Fruit fly (Drosophila melanogaster) whole organism, embryonic: ENCODE data around the gene CG15213.

Experiments used
- Ada2b ChIP-seq: fragments of 200-800 bp; sonication (Bioruptor generic); IDR thresholded peaks from 2 replicates; pipeline ENCODE4 v1.3.6; 2022; ENCODE audit warnings: missing biosample characterization, missing genetic modification characterization
- Bgb ChIP-seq: fragments of 200-800 bp; sonication (Bioruptor generic); IDR thresholded peaks from 2 replicates; pipeline ENCODE4 v1.3.6; 2022; ENCODE audit warnings: missing biosample characterization, missing genetic modification characterization; ENCODE audit not compliant: partially characterized antibody
- BtbVII ChIP-seq: fragments of 200-800 bp; sonication (Bioruptor generic); optimal IDR thresholded peaks from 3 replicates; lab custom pipeline; 2017; ENCODE audit warnings: missing biosample characterization, mild to moderate bottlenecking, missing genetic modification characterization
- C15 ChIP-seq: fragments of 200-800 bp; sonication (Bioruptor generic); IDR thresholded peaks from 3 replicates; pipeline ENCODE4 v1.3.6; 2022; ENCODE audit warnings: missing biosample characterization, missing genetic modification characterization
- CG10147 ChIP-seq: fragments of 200-800 bp; sonication (Bioruptor generic); optimal IDR thresholded peaks from 2 replicates; lab custom pipeline; 2019; ENCODE audit warnings: missing biosample characterization, mild to moderate bottlenecking, missing genetic modification characterization, moderate library complexity
- CG12942 ChIP-seq: fragments of 200-800 bp; sonication (Bioruptor generic); optimal IDR thresholded peaks from 3 replicates; lab custom pipeline; 2016; ENCODE audit warnings: missing biosample characterization, missing genetic modification characterization
- CG13296 ChIP-seq: fragments of 200-800 bp; sonication (Bioruptor generic); optimal IDR thresholded peaks from 3 replicates; lab custom pipeline; 2018; ENCODE audit warnings: missing biosample characterization, mild to moderate bottlenecking, missing genetic modification characterization
- CG13624 ChIP-seq: fragments of 200-800 bp; sonication (Bioruptor generic); optimal IDR thresholded peaks from 2 replicates; lab custom pipeline; 2016; ENCODE audit warnings: missing biosample characterization, missing genetic modification characterization
- CG14050 ChIP-seq: fragments of 200-800 bp; sonication (Bioruptor generic); IDR thresholded peaks from 3 replicates; pipeline ENCODE4 v1.3.6; 2022; ENCODE audit warnings: missing biosample characterization, missing genetic modification characterization
- CG14441 ChIP-seq: fragments of 200-800 bp; sonication (Bioruptor generic); IDR thresholded peaks from 2 replicates; pipeline ENCODE4 v1.3.6; 2022; ENCODE audit warnings: missing biosample characterization, missing genetic modification characterization
- CG18599 ChIP-seq: fragments of 200-800 bp; sonication (Bioruptor generic); optimal IDR thresholded peaks from 3 replicates; lab custom pipeline; 2017; ENCODE audit warnings: missing biosample characterization, missing genetic modification characterization, mild to moderate bottlenecking, moderate library complexity, missing genetic modification reagents
- CG2199 ChIP-seq: fragments of 200-800 bp; sonication (Bioruptor generic); IDR thresholded peaks from 3 replicates; pipeline ENCODE4 v1.3.6; 2022; ENCODE audit warnings: missing biosample characterization, missing genetic modification characterization
- CG31365 ChIP-seq: fragments of 200-800 bp; sonication (Bioruptor generic); optimal IDR thresholded peaks from 2 replicates; lab custom pipeline; 2018; ENCODE audit warnings: missing biosample characterization, mild to moderate bottlenecking, missing genetic modification characterization
- CG33213 ChIP-seq: fragments of 200-800 bp; sonication (Bioruptor generic); optimal IDR thresholded peaks from 3 replicates; lab custom pipeline; 2016; ENCODE audit warnings: missing biosample characterization, missing genetic modification characterization
- CG3726 ChIP-seq: fragments of 200-800 bp; sonication (Bioruptor generic); IDR thresholded peaks from 3 replicates; pipeline ENCODE4, ENCODE4 v1.3.6; 2022; ENCODE audit warnings: missing biosample characterization, missing genetic modification characterization
- CG3838 ChIP-seq: fragments of 200-800 bp; sonication (Bioruptor generic); optimal IDR thresholded peaks from 3 replicates; lab custom pipeline; 2016; ENCODE audit warnings: missing biosample characterization, missing genetic modification characterization
- CG7271 ChIP-seq: fragments of 200-800 bp; sonication (Bioruptor generic); optimal IDR thresholded peaks from 2 replicates; lab custom pipeline; 2018; ENCODE audit warnings: missing biosample characterization, mild to moderate bottlenecking, missing genetic modification characterization, moderate library complexity
- CG9876 ChIP-seq: fragments of 200-800 bp; sonication (Bioruptor generic); optimal IDR thresholded peaks from 2 replicates; lab custom pipeline; 2016; ENCODE audit warnings: missing biosample characterization, missing genetic modification characterization
- CoRest ChIP-seq: fragments of 200-800 bp; sonication (Bioruptor generic); optimal IDR thresholded peaks from 3 replicates; lab custom pipeline; 2018; ENCODE audit warnings: missing biosample characterization, mild to moderate bottlenecking, missing genetic modification characterization, moderate library complexity
- Deaf1 ChIP-seq: fragments of 200-800 bp; optimal IDR thresholded peaks from 3 replicates; lab custom pipeline; 2019; ENCODE audit warnings: missing biosample characterization, mild to moderate bottlenecking, missing genetic modification characterization, moderate library complexity
- Fer2 ChIP-seq: fragments of 200-800 bp; sonication (Bioruptor generic); optimal IDR thresholded peaks from 2 replicates; lab custom pipeline; 2018; ENCODE audit warnings: missing biosample characterization, mild to moderate bottlenecking, missing genetic modification characterization, moderate library complexity
- HLHmδ ChIP-seq: fragments of 200-800 bp; sonication (Bioruptor generic); optimal IDR thresholded peaks from 2 replicates; lab custom pipeline; 2018; ENCODE audit warnings: missing biosample characterization, mild to moderate bottlenecking, missing genetic modification characterization, moderate library complexity
- Hr39 ChIP-seq: fragments of >200 bp; optimal IDR thresholded peaks from 2 replicates; lab custom pipeline; 2017
- Med ChIP-seq: fragments of 200-800 bp; sonication (Bioruptor generic); peaks from one replicate; lab custom pipeline; 2016; ENCODE audit warnings: missing biosample characterization, missing genetic modification characterization, mild to moderate bottlenecking, inconsistent platforms, moderate library complexity
- Myb ChIP-seq: fragments of 200-800 bp; sonication (Bioruptor generic); optimal IDR thresholded peaks from 2 replicates; lab custom pipeline; 2016; ENCODE audit warnings: missing biosample characterization, missing genetic modification characterization
- Neu2 ChIP-seq: fragments of 200-800 bp; sonication (Bioruptor generic); optimal IDR thresholded peaks from 3 replicates; lab custom pipeline; 2016; ENCODE audit warnings: missing biosample characterization, missing genetic modification characterization, borderline replicate concordance
- Optix ChIP-seq: fragments of 200-800 bp; sonication (Bioruptor generic); IDR thresholded peaks from 3 replicates; pipeline ENCODE4 v1.3.6; 2022; ENCODE audit warnings: missing biosample characterization, missing genetic modification characterization
- Ssrp ChIP-seq: fragments of 200-800 bp; sonication (Bioruptor generic); optimal IDR thresholded peaks from 2 replicates; lab custom pipeline; 2018; ENCODE audit warnings: missing biosample characterization, mild to moderate bottlenecking, missing genetic modification characterization, moderate library complexity
- Xrp1 ChIP-seq: fragments of 200-800 bp; sonication (Bioruptor generic); IDR thresholded peaks from 2 replicates; pipeline ENCODE4 v1.3.6; 2022; ENCODE audit warnings: missing biosample characterization, missing genetic modification characterization
- ase ChIP-seq: fragments of 200-800 bp; sonication (Bioruptor generic); IDR thresholded peaks from 3 replicates; pipeline ENCODE4 v1.3.6; 2022; ENCODE audit warnings: missing biosample characterization, missing genetic modification characterization
- az2 ChIP-seq: fragments of 200-800 bp; sonication (Bioruptor generic); optimal IDR thresholded peaks from 3 replicates; lab custom pipeline; 2016; ENCODE audit warnings: missing biosample characterization, missing genetic modification characterization
- br ChIP-seq: fragments of >200 bp; optimal IDR thresholded peaks from 2 replicates; lab custom pipeline; 2017
- cas ChIP-seq: fragments of 200-800 bp; sonication (Bioruptor generic); IDR thresholded peaks from 2 replicates; pipeline ENCODE4 v1.3.6; 2022; ENCODE audit warnings: missing biosample characterization, missing genetic modification characterization
- crc ChIP-seq: fragments of 200-800 bp; sonication (Bioruptor generic); optimal IDR thresholded peaks from 2 replicates; lab custom pipeline; 2016; ENCODE audit warnings: missing biosample characterization, missing genetic modification characterization
- crp ChIP-seq, 2 experiments: fragments of 200-800 bp; sonication (Bioruptor generic); optimal IDR thresholded peaks; 2 replicates in 1 of 2; 3 replicates in 1 of 2; lab custom pipeline; 2017; ENCODE audit warnings: missing biosample characterization in 2 of 2, missing genetic modification characterization in 2 of 2, mild to moderate bottlenecking in 1 of 2, moderate library complexity in 1 of 2
- dan ChIP-seq: fragments of 200-800 bp; sonication (Bioruptor generic); IDR thresholded peaks from 2 replicates; pipeline ENCODE4 v1.3.6; 2022; ENCODE audit warnings: missing biosample characterization, missing genetic modification characterization
- fd64A ChIP-seq: fragments of 200-800 bp; sonication (Bioruptor generic); optimal IDR thresholded peaks from 3 replicates; lab custom pipeline; 2018; ENCODE audit warnings: missing biosample characterization, mild to moderate bottlenecking, missing genetic modification characterization
- h ChIP-seq: fragments of >200 bp; optimal IDR thresholded peaks from 2 replicates; lab custom pipeline; 2017
- ham ChIP-seq: fragments of 200-800 bp; sonication (Bioruptor generic); IDR thresholded peaks from 2 replicates; pipeline ENCODE4 v1.3.6; 2022; ENCODE audit warnings: missing biosample characterization, missing genetic modification characterization
- inv ChIP-seq: fragments of 200-800 bp; sonication (Bioruptor generic); IDR thresholded peaks from 2 replicates; pipeline ENCODE4 v1.3.6; 2022; ENCODE audit warnings: missing biosample characterization, missing genetic modification characterization; ENCODE audit not compliant: partially characterized antibody
- kah ChIP-seq: fragments of 200-800 bp; sonication (Bioruptor generic); optimal IDR thresholded peaks from 2 replicates; lab custom pipeline; 2018; ENCODE audit warnings: missing biosample characterization, mild to moderate bottlenecking, missing genetic modification characterization
- onecut ChIP-seq: fragments of 200-800 bp; sonication (Bioruptor generic); IDR thresholded peaks from 2 replicates; pipeline ENCODE4 v1.3.6; 2022; ENCODE audit warnings: missing biosample characterization, missing genetic modification characterization
- pb ChIP-seq: fragments of 200-800 bp; sonication (Bioruptor generic); optimal IDR thresholded peaks from 3 replicates; lab custom pipeline; 2016; ENCODE audit warnings: missing biosample characterization, missing genetic modification characterization
- pho ChIP-seq: fragments of 200-800 bp; sonication (Bioruptor generic); optimal IDR thresholded peaks from 2 replicates; lab custom pipeline; 2016; ENCODE audit warnings: missing biosample characterization, missing genetic modification characterization
- pros ChIP-seq: fragments of 200-800 bp; sonication (Bioruptor generic); optimal IDR thresholded peaks from 3 replicates; lab custom pipeline; 2019; ENCODE audit warnings: missing biosample characterization, mild to moderate bottlenecking, missing genetic modification characterization, moderate library complexity
- psq ChIP-seq: fragments of 200-800 bp; sonication (Bioruptor generic); optimal IDR thresholded peaks from 2 replicates; lab custom pipeline; 2017; ENCODE audit warnings: missing biosample characterization, missing genetic modification characterization
- ranshi ChIP-seq: fragments of 200-800 bp; sonication (Bioruptor generic); IDR thresholded peaks from 2 replicates; pipeline ENCODE4 v1.3.6; 2022; ENCODE audit warnings: missing biosample characterization, missing genetic modification characterization
- sens ChIP-seq: fragments of 200-800 bp; sonication (Bioruptor generic); peaks from one replicate; lab custom pipeline; 2016; ENCODE audit warnings: missing biosample characterization, missing genetic modification characterization
- ssp ChIP-seq: fragments of 200-800 bp; sonication (Bioruptor generic); IDR thresholded peaks from 2 replicates; pipeline ENCODE4 v1.3.6; 2022; ENCODE audit warnings: missing biosample characterization, missing genetic modification characterization
- vvl ChIP-seq: fragments of 200-800 bp; sonication (Bioruptor generic); IDR thresholded peaks from 2 replicates; pipeline ENCODE4 v1.3.6; 2022; ENCODE audit warnings: missing biosample characterization, missing genetic modification characterization
- wek ChIP-seq: fragments of 200-800 bp; sonication (Bioruptor generic); optimal IDR thresholded peaks from 3 replicates; lab custom pipeline; 2018; ENCODE audit warnings: missing biosample characterization, mild to moderate bottlenecking, missing genetic modification characterization, moderate library complexity
- wor ChIP-seq: fragments of 200-800 bp; sonication (Bioruptor generic); IDR thresholded peaks from 2 replicates; pipeline ENCODE4 v1.3.6; 2022; ENCODE audit warnings: missing biosample characterization, missing genetic modification characterization
- zf30C ChIP-seq: fragments of 200-800 bp; sonication (Bioruptor generic); optimal IDR thresholded peaks from 3 replicates; lab custom pipeline; 2018; ENCODE audit warnings: missing biosample characterization, mild to moderate bottlenecking, missing genetic modification characterization

Gene CG15213

DNA sequence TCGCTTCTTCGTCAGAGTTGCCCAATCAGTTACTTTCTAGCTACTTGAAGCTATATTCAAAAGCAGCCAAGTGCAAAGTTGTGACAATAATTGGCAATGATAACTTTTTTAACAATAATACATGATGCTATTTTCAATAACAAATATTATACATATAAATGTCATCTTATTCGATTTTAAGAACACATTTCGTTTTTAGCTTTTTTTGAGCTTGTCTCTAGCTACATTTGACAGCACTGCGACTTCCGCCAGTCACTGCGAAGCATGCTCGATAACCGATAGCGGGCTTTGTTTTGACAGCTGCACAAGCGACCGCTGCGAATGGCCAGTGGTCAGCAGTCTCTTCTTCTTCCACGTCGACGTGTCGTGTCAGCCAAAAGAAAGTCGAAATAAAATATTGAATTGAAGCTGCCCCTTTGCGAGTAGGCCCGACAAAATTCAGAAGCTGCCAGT is 19.4 kb upstream of the CG15213 start, which contains the start of the genes Gen and Srp54k (continued):
- TF ChIP-seq CG3726 (no peak), ssp (GFP tag; lab: Robert Waterston, UW) (peak; percentile 79), Fer2 (no peak), pb (GFP tag; lab: Kevin White, UChicago) (no peak), dan (no peak), Ada2b (GFP tag; lab: Robert Waterston, UW) (peak; percentile 13; the same call in 1 of the 2 replicates), C15 (GFP tag; lab: Robert Waterston, UW) (no peak), crp (GFP tag; optimal IDR thresholded peaks at IDR 0.05; lab: Kevin White, UChicago) (peak in 1 of 2 experiments; percentile 80), BtbVII (no peak), h (no peak), Hr39 (no peak), CG14050 (GFP tag; lab: Robert Waterston, UW) (no peak), onecut (GFP tag; lab: Robert Waterston, UW) (peak; percentile 34; the same call in 1 of the 2 replicates), psq (GFP tag; lab: Kevin White, UChicago) (peak; percentile 17), CG10147 (GFP tag; lab: Kevin White, UChicago) (no peak), br (lab: Kevin White, UChicago) (no peak), crc (no peak), Bgb (peak; percentile 35; the same call in 1 of the 2 replicates), CG13624 (GFP tag; lab: Kevin White, UChicago) (peak; percentile 22), wek (GFP tag; lab: Kevin White, UChicago) (no peak), sens (GFP tag; lab: Kevin White, UChicago) (peak; percentile 84), CoRest (tag; lab: Kevin White, UChicago) (peak; percentile 59), pros (GFP tag; lab: Kevin White, UChicago) (no peak), vvl (GFP tag; lab: Robert Waterston, UW) (peak; percentile 31; the same call in 1 of the 2 replicates), Ssrp (peak; percentile 2), HLHmδ (GFP tag; lab: Kevin White, UChicago) (peak; percentile 21), CG14441 (GFP tag; lab: Robert Waterston, UW) (no peak), CG12942 (no peak), ase (GFP tag; lab: Robert Waterston, UW) (0 out of 3 replicates have a peak, but pooled peaks have one; percentile 9), Xrp1 (GFP tag; lab: Robert Waterston, UW) (peak; percentile 65), CG31365 (tag; lab: Kevin White, UChicago) (no peak), cas (GFP tag; lab: Robert Waterston, UW) (no peak), pho (peak; percentile 37), wor (GFP tag; lab: Robert Waterston, UW) (no peak), ham (no peak), Deaf1 (tag; lab: Kevin White, UChicago) (no peak), CG7271 (tag; lab: Kevin White, UChicago) (no peak), CG33213 (GFP tag; lab: Kevin White, UChicago) (no peak), zf30C (GFP tag; lab: Kevin White, UChicago) (no peak), inv (peak; percentile 17; the same call in 1 of the 2 replicates), kah (no peak), CG9876 (GFP tag; lab: Kevin White, UChicago) (no peak), fd64A (GFP tag; lab: Kevin White, UChicago) (no peak), Neu2 (GFP tag; lab: Kevin White, UChicago) (no peak), CG13296 (GFP tag; lab: Kevin White, UChicago) (no peak), CG2199 (GFP tag; lab: Robert Waterston, UW) (no peak), Med (GFP tag; lab: Kevin White, UChicago) (peak; percentile 85), az2 (GFP tag; lab: Kevin White, UChicago) (peak; percentile 21), CG18599 (GFP tag; lab: Kevin White, UChicago) (no peak), ranshi (no peak), Optix (GFP tag; lab: Robert Waterston, UW) (no peak), CG3838 (GFP tag; lab: Kevin White, UChicago) (no peak), Myb (GFP tag; lab: Kevin White, UChicago) (peak; percentile 27)
